Fruit fly (Drosophila melanogaster) whole organism, wandering third instar larva: ENCODE data around the gene Snap24.
A peak's percentile ranks its signal among the peaks of the same experiment; 100 is the strongest.

Experiments
- Abd-B ChIP-seq: fragments of >200 bp; optimal IDR thresholded peaks from 2 replicates; lab custom pipeline; 2017; ENCODE audit warnings: missing biosample characterization, missing genetic modification characterization
- CG32264 ChIP-seq: fragments of 200-800 bp; sonication (Bioruptor generic); optimal IDR thresholded peaks from 2 replicates; lab custom pipeline; 2016; ENCODE audit warnings: missing biosample characterization, missing genetic modification characterization
- CG9705 ChIP-seq: fragments of 200-800 bp; sonication (Bioruptor generic); optimal IDR thresholded peaks from 2 replicates; lab custom pipeline; 2018; ENCODE audit warnings: missing biosample characterization, mild to moderate bottlenecking, missing genetic modification characterization
- CrebA ChIP-seq: fragments of 200-800 bp; sonication (Bioruptor generic); optimal IDR thresholded peaks from 2 replicates; lab custom pipeline; 2016; ENCODE audit warnings: missing biosample characterization, mild to moderate bottlenecking, missing genetic modification characterization, borderline replicate concordance
- Dfd ChIP-seq: fragments of >200 bp; optimal IDR thresholded peaks from 2 replicates; lab custom pipeline; 2017; ENCODE audit warnings: missing biosample characterization, missing genetic modification characterization
- Dif ChIP-seq: fragments of 200-275, 200-300 bp; sonication (Bioruptor generic); optimal IDR thresholded peaks from 2 replicates; lab custom pipeline; 2018; ENCODE audit warnings: missing biosample characterization, missing genetic modification characterization; ENCODE audit not compliant: partially characterized antibody
- GATAd ChIP-seq: sonication (Bioruptor generic); optimal IDR thresholded peaks from 2 replicates; lab custom pipeline; 2016; ENCODE audit warnings: missing biosample characterization, missing genetic modification characterization
- HLH106 ChIP-seq: fragments of 200-800 bp; optimal IDR thresholded peaks from 3 replicates; lab custom pipeline; 2019; ENCODE audit warnings: missing biosample characterization, mild to moderate bottlenecking, missing genetic modification characterization, moderate library complexity
- Hnf4 ChIP-seq: fragments of 200-800 bp; sonication (Bioruptor generic); optimal IDR thresholded peaks from 2 replicates; lab custom pipeline; 2016; ENCODE audit warnings: missing biosample characterization, mild to moderate bottlenecking, missing genetic modification characterization
- Hr78 ChIP-seq: fragments of >200 bp; optimal IDR thresholded peaks from 2 replicates; lab custom pipeline; 2017; ENCODE audit warnings: missing biosample characterization, missing genetic modification characterization
- Hr83 ChIP-seq: fragments of 200-300 bp; sonication (Bioruptor generic); optimal IDR thresholded peaks from 2 replicates; lab custom pipeline; 2016; ENCODE audit warnings: missing biosample characterization, mild to moderate bottlenecking, missing genetic modification characterization, moderate library complexity; ENCODE audit not compliant: poor library complexity, severe bottlenecking
- Jra ChIP-seq: sonication (Bioruptor generic); optimal IDR thresholded peaks from 2 replicates; lab custom pipeline; 2016; ENCODE audit warnings: missing biosample characterization, missing genetic modification characterization
- Mio ChIP-seq: sonication (Bioruptor generic); optimal IDR thresholded peaks from 2 replicates; lab custom pipeline; 2016; ENCODE audit warnings: missing biosample characterization, missing genetic modification characterization
- Myc ChIP-seq: fragments of >200 bp; optimal IDR thresholded peaks from 2 replicates; lab custom pipeline; 2017
- N ChIP-seq: fragments of >200 bp; optimal IDR thresholded peaks from 2 replicates; lab custom pipeline; 2018; ENCODE audit warnings: missing biosample characterization, missing external identifiers, missing genetic modification characterization
- OdsH ChIP-seq: fragments of 200-800 bp; sonication (Bioruptor generic); optimal IDR thresholded peaks from 2 replicates; lab custom pipeline; 2016; ENCODE audit warnings: missing biosample characterization, mild to moderate bottlenecking, missing genetic modification characterization
- Rel ChIP-seq, 2 experiments: fragments of 200-800 bp; sonication (Bioruptor generic) in 1 of 2; optimal IDR thresholded peaks; 2 replicates in 1 of 2; 3 replicates in 1 of 2; lab custom pipeline; 2016 to 2019; ENCODE audit warnings: mild to moderate bottlenecking in 2 of 2, missing biosample characterization in 2 of 2, missing genetic modification characterization in 2 of 2, moderate library complexity in 1 of 2
- Sp1 ChIP-seq: fragments of 200-800 bp; sonication (Bioruptor generic); optimal IDR thresholded peaks from 3 replicates; lab custom pipeline; 2019; ENCODE audit warnings: missing biosample characterization, mild to moderate bottlenecking, missing genetic modification characterization, moderate library complexity
- Vsx2 ChIP-seq: fragments of 200-300, 225-300 bp; sonication (Bioruptor generic); optimal IDR thresholded peaks from 2 replicates; lab custom pipeline; 2018; ENCODE audit warnings: missing biosample characterization, missing genetic modification characterization; ENCODE audit not compliant: partially characterized antibody
- br ChIP-seq: fragments of 200-800 bp; sonication (Bioruptor generic); optimal IDR thresholded peaks from 2 replicates; lab custom pipeline; 2016; ENCODE audit warnings: missing biosample characterization, missing genetic modification characterization
- brk ChIP-seq: fragments of 200-800 bp; sonication (Bioruptor generic); optimal IDR thresholded peaks from 2 replicates; lab custom pipeline; 2016; ENCODE audit warnings: missing biosample characterization, mild to moderate bottlenecking, missing genetic modification characterization
- dl ChIP-seq, 2 experiments: fragments of 175-275, 200-275 bp in 1 of 2; fragments of 200-275 bp in 1 of 2; sonication (Bioruptor generic); optimal IDR thresholded peaks; lab custom pipeline; 2018; ENCODE audit warnings: mild to moderate bottlenecking in 2 of 2, missing biosample characterization in 2 of 2, missing genetic modification characterization in 2 of 2, moderate library complexity in 2 of 2; ENCODE audit not compliant: partially characterized antibody in 2 of 2, insufficient read depth in 1 of 2
- dmrt93B ChIP-seq: fragments of 200-800 bp; sonication (Bioruptor generic); optimal IDR thresholded peaks from 2 replicates; lab custom pipeline; 2018; ENCODE audit warnings: missing biosample characterization, mild to moderate bottlenecking, missing genetic modification characterization
- dsf ChIP-seq: sonication (Bioruptor generic); optimal IDR thresholded peaks from 2 replicates; lab custom pipeline; 2016; ENCODE audit warnings: missing biosample characterization, missing genetic modification characterization, borderline replicate concordance
- ey ChIP-seq: fragments of 200-800 bp; sonication (Bioruptor generic); optimal IDR thresholded peaks from 2 replicates; lab custom pipeline; 2016; ENCODE audit warnings: missing biosample characterization, missing genetic modification characterization
- foxo ChIP-seq, 2 experiments: fragments of 200-800 bp; sonication (Bioruptor generic); optimal IDR thresholded peaks; 2 replicates in 1 of 2; 3 replicates in 1 of 2; lab custom pipeline; 2016 to 2017; ENCODE audit warnings: missing biosample characterization in 2 of 2, missing genetic modification characterization in 2 of 2
- fru ChIP-seq: fragments of 200-800 bp; sonication (Bioruptor generic); optimal IDR thresholded peaks from 3 replicates; lab custom pipeline; 2016; ENCODE audit warnings: missing biosample characterization, mild to moderate bottlenecking, missing genetic modification characterization
- h ChIP-seq: fragments of 200-800 bp; sonication (Bioruptor generic); optimal IDR thresholded peaks from 3 replicates; lab custom pipeline; 2016; ENCODE audit warnings: missing biosample characterization, mild to moderate bottlenecking, missing genetic modification characterization
- jim ChIP-seq: fragments of 175-275, 200-325 bp; sonication (Bioruptor generic); optimal IDR thresholded peaks from 2 replicates; lab custom pipeline; 2016; ENCODE audit warnings: missing biosample characterization, mild to moderate bottlenecking, missing genetic modification characterization
- lola ChIP-seq: fragments of >200 bp; optimal IDR thresholded peaks from 2 replicates; lab custom pipeline; 2017; ENCODE audit warnings: missing biosample characterization, missing genetic modification characterization
- pan ChIP-seq: fragments of >200 bp; optimal IDR thresholded peaks from 2 replicates; lab custom pipeline; 2017
- psq ChIP-seq: fragments of 200-800 bp; sonication (Bioruptor generic); optimal IDR thresholded peaks from 3 replicates; lab custom pipeline; 2017; ENCODE audit warnings: missing biosample characterization, mild to moderate bottlenecking, missing genetic modification characterization, moderate library complexity
- rgr ChIP-seq: fragments of 200-800 bp; sonication (Bioruptor generic); optimal IDR thresholded peaks from 3 replicates; lab custom pipeline; 2016; ENCODE audit warnings: missing biosample characterization, mild to moderate bottlenecking, missing genetic modification characterization
- sage ChIP-seq: fragments of 200-800 bp; sonication (Bioruptor generic); optimal IDR thresholded peaks from 2 replicates; lab custom pipeline; 2016; ENCODE audit warnings: missing biosample characterization, mild to moderate bottlenecking, missing genetic modification characterization
- sv ChIP-seq: fragments of 200-800 bp; sonication (Bioruptor generic); optimal IDR thresholded peaks from 3 replicates; lab custom pipeline; 2016; ENCODE audit warnings: missing biosample characterization, missing genetic modification characterization
- tai ChIP-seq: sonication (Bioruptor generic); optimal IDR thresholded peaks from 2 replicates; lab custom pipeline; 2016; ENCODE audit warnings: missing biosample characterization, missing genetic modification characterization
- usp ChIP-seq: fragments of >200 bp; optimal IDR thresholded peaks from 2 replicates; lab custom pipeline; 2017; ENCODE audit warnings: missing biosample characterization, missing genetic modification characterization
- woc ChIP-seq: sonication (Bioruptor generic); optimal IDR thresholded peaks from 2 replicates; lab custom pipeline; 2016; ENCODE audit warnings: missing biosample characterization, mild to moderate bottlenecking, missing genetic modification characterization

Gene Snap24

DNA sequence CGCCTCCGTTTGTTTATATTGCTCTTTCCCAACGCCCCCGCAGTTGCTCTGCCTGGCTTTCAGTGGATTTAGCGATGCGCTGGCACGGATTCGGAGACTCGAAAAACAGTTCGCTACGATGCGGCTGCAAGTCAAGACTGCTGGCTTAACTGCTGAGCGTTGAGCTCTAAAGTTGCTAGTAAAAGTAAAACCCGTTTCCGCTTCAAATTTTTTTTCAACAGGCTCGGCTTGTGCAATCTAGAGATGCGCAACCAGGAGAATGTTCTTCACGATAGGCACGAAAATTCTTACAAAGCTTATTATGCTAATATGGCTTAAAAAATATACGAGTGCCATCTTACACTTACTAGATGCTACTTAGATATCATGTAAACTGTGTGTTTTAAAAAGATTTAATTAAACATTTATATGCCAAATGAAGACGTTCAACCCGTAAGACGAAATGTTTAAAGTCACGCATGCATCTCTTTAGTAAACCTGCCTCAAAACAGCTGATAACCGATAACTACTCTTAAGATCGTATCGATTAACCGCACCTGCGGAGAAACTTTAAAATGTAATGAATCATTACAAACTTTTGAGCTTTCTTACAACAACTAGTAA, 15.6 kb downstream of the Snap24 start, which contains the start of gene CG12948:
Gene CG12948 (minus strand): TSS at position 473 of the 603 bp plus-strand sequence.
- TF ChIP-seq Hr83 (GFP tag; lab: Kevin White, UChicago) (no peak), Hnf4 (GFP tag; lab: Kevin White, UChicago) (no peak), dmrt93B (GFP tag; lab: Kevin White, UChicago) (no peak), tai (no peak), jim (no peak), CG9705 (GFP tag; lab: Kevin White, UChicago) (peak; percentile 74), CrebA (GFP tag; lab: Kevin White, UChicago) (no peak), OdsH (GFP tag; lab: Kevin White, UChicago) (peak; percentile 55), ey (peak; percentile 51), Rel (GFP tag; optimal IDR thresholded peaks at IDR 0.05; lab: Kevin White, UChicago) (no peak), Rel (tag; optimal IDR thresholded peaks at IDR 0.05; lab: Kevin White, UChicago) (peak; percentile 65), dsf (GFP tag; lab: Kevin White, UChicago) (peak; percentile 10), woc (GFP tag; lab: Kevin White, UChicago) (peak; percentile 96), usp (GFP tag; lab: Kevin White, UChicago) (no peak), sv (GFP tag; lab: Kevin White, UChicago) (peak; percentile 55), Hr78 (GFP tag; lab: Kevin White, UChicago) (no peak), GATAd (GFP tag; lab: Kevin White, UChicago) (no peak), N (GFP tag; lab: Kevin White, UChicago) (no peak), foxo (GFP tag; optimal IDR thresholded peaks at IDR 0.05; lab: Kevin White, UChicago) (peak in 1 of 2 experiments; percentile 32), lola (no peak), Dfd (no peak), Dif (GFP tag; lab: Kevin White, UChicago) (peak; percentile 17), dl (GFP tag; optimal IDR thresholded peaks at IDR 0.05; lab: Kevin White, UChicago; ENCODE audit: insufficient read depth in 1 of 2, partially characterized antibody in 2 of 2) (no peak), Myc (lab: Kevin White, UChicago) (peak; percentile 50), Abd-B (no peak), Mio (no peak), CG32264 (GFP tag; lab: Kevin White, UChicago) (no peak), brk (GFP tag; lab: Kevin White, UChicago) (no peak), Jra (GFP tag; lab: Kevin White, UChicago) (no peak), Vsx2 (GFP tag; lab: Kevin White, UChicago) (no peak), fru (GFP tag; lab: Kevin White, UChicago) (no peak), pan (lab: Kevin White, UChicago) (no peak), HLH106 (peak; percentile 79), psq (GFP tag; lab: Kevin White, UChicago) (peak; percentile 53), rgr (peak; percentile 73), Sp1 (GFP tag; lab: Kevin White, UChicago) (peak; percentile 76), h (GFP tag; lab: Kevin White, UChicago) (no peak), sage (no peak), br (GFP tag; lab: Kevin White, UChicago) (peak; percentile 80)

- TF ChIP-seq CG32264 (GFP tag; lab: Kevin White, UChicago) (no peak), Myc (lab: Kevin White, UChicago) (no peak)
Observed at dm6 chr3R:9746267-9746666, 16.7 kb downstream of the Snap24 start, which contains the start of gene CG34409. Gene CG34409, minus strand, starts transcription at chr3R:9746367.

- TF ChIP-seq OdsH (GFP tag; lab: Kevin White, UChicago) (no peak), Dif (GFP tag; lab: Kevin White, UChicago) (no peak), rgr (no peak), CG32264 (GFP tag; lab: Kevin White, UChicago) (no peak), Mio (no peak), br (GFP tag; lab: Kevin White, UChicago) (no peak), Jra (GFP tag; lab: Kevin White, UChicago) (no peak), Rel (GFP tag; optimal IDR thresholded peaks at IDR 0.05; lab: Kevin White, UChicago) (no peak), Rel (tag; optimal IDR thresholded peaks at IDR 0.05; lab: Kevin White, UChicago) (no peak), Dfd (no peak), ey (no peak), CrebA (GFP tag; lab: Kevin White, UChicago) (no peak), jim (no peak)
Observed at dm6 chr3R:9745442-9745841, 17.5 kb downstream of the Snap24 start.
